Fruit fly (Drosophila melanogaster) whole organism, embryonic: ENCODE results near the gene ac.

ENCODE experiments used
- Asciz ChIP-seq: fragments of 200-800 bp; sonication (Bioruptor generic); optimal IDR thresholded peaks from 2 replicates; lab custom pipeline; 2017; ENCODE audit warnings: missing biosample characterization, mild to moderate bottlenecking, missing genetic modification characterization, missing genetic modification reagents
- CG10654 ChIP-seq: fragments of 200-800 bp; sonication (Bioruptor generic); optimal IDR thresholded peaks from 2 replicates; lab custom pipeline; 2016; ENCODE audit warnings: missing biosample characterization, missing genetic modification characterization
- CG10959 ChIP-seq: fragments of 200-800 bp; sonication (Bioruptor generic); IDR thresholded peaks from 2 replicates; pipeline ENCODE4 v1.3.6; 2022; ENCODE audit warnings: missing biosample characterization, missing genetic modification characterization
- CG11456 ChIP-seq: fragments of 200-800 bp; sonication (Bioruptor generic); IDR thresholded peaks from 3 replicates; pipeline ENCODE4 v1.3.6; 2022; ENCODE audit warnings: missing biosample characterization, missing genetic modification characterization
- CG11695 ChIP-seq: fragments of 200-800 bp; sonication (Bioruptor generic); IDR thresholded peaks from 3 replicates; pipeline ENCODE4 v1.3.6; 2022; ENCODE audit warnings: missing biosample characterization, missing genetic modification characterization
- CG1233 ChIP-seq: fragments of 200-800 bp; sonication (Bioruptor generic); optimal IDR thresholded peaks from 4 replicates; lab custom pipeline; 2018; ENCODE audit warnings: missing biosample characterization, mild to moderate bottlenecking, missing genetic modification characterization
- CG13123 ChIP-seq: fragments of 200-800 bp; sonication (Bioruptor generic); optimal IDR thresholded peaks from 2 replicates; lab custom pipeline; 2016; ENCODE audit warnings: missing biosample characterization, missing genetic modification characterization
- CG13287 ChIP-seq: fragments of 200-800 bp; sonication (Bioruptor generic); IDR thresholded peaks from 2 replicates; pipeline ENCODE4 v1.3.6; 2022; ENCODE audit warnings: missing biosample characterization, missing genetic modification characterization; ENCODE audit not compliant: partially characterized antibody
- CG14014 ChIP-seq: fragments of 200-800 bp; sonication (Bioruptor generic); IDR thresholded peaks from 2 replicates; pipeline ENCODE4 v1.3.6; 2022; ENCODE audit warnings: missing biosample characterization, missing genetic modification characterization
- CG15514 ChIP-seq: fragments of 200-800 bp; sonication (Bioruptor generic); optimal IDR thresholded peaks from 3 replicates; lab custom pipeline; 2017; ENCODE audit warnings: missing biosample characterization, missing genetic modification characterization, mild to moderate bottlenecking, moderate library complexity, missing genetic modification reagents
- CG17186 ChIP-seq: fragments of 200-800 bp; sonication (Bioruptor generic); optimal IDR thresholded peaks from 3 replicates; lab custom pipeline; 2017; ENCODE audit warnings: missing biosample characterization, missing genetic modification reagents, missing genetic modification characterization
- CG17359 ChIP-seq: fragments of 200-800 bp; sonication (Bioruptor generic); optimal IDR thresholded peaks from 3 replicates; lab custom pipeline; 2018; ENCODE audit warnings: missing biosample characterization, mild to moderate bottlenecking, missing genetic modification characterization, moderate library complexity
- CG17361 ChIP-seq: fragments of 200-800 bp; sonication (Bioruptor generic); IDR thresholded peaks from 3 replicates; pipeline ENCODE4 v1.3.6; 2022; ENCODE audit warnings: missing biosample characterization, missing genetic modification characterization
- CG18262 ChIP-seq: fragments of 200-800 bp; optimal IDR thresholded peaks from 3 replicates; lab custom pipeline; 2019; ENCODE audit warnings: missing biosample characterization, mild to moderate bottlenecking, missing genetic modification characterization, moderate library complexity
- CG2120 ChIP-seq: fragments of 200-800 bp; sonication (Bioruptor generic); optimal IDR thresholded peaks from 3 replicates; lab custom pipeline; 2016; ENCODE audit warnings: missing biosample characterization, missing genetic modification characterization
- CG2889 ChIP-seq: fragments of 200-800 bp; sonication (Bioruptor generic); IDR thresholded peaks from 3 replicates; pipeline ENCODE4 v1.3.6; 2022; ENCODE audit warnings: missing biosample characterization, missing genetic modification characterization
- CG33557 ChIP-seq: fragments of 200-800 bp; sonication (Bioruptor generic); optimal IDR thresholded peaks from 2 replicates; lab custom pipeline; 2019; ENCODE audit warnings: missing biosample characterization, mild to moderate bottlenecking, missing genetic modification characterization, moderate library complexity
- CG3726 ChIP-seq: fragments of 200-800 bp; sonication (Bioruptor generic); IDR thresholded peaks from 3 replicates; pipeline ENCODE4, ENCODE4 v1.3.6; 2022; ENCODE audit warnings: missing biosample characterization, missing genetic modification characterization
- CG3838 ChIP-seq: fragments of 200-800 bp; sonication (Bioruptor generic); optimal IDR thresholded peaks from 3 replicates; lab custom pipeline; 2016; ENCODE audit warnings: missing biosample characterization, missing genetic modification characterization
- CG42726 ChIP-seq: fragments of 200-800 bp; sonication (Bioruptor generic); IDR thresholded peaks from 2 replicates; pipeline ENCODE4 v1.3.6; 2022; ENCODE audit warnings: missing biosample characterization, missing genetic modification characterization; ENCODE audit not compliant: partially characterized antibody
- CG43689 ChIP-seq: fragments of 200-800 bp; sonication (Bioruptor generic); IDR thresholded peaks from 2 replicates; pipeline ENCODE4 v1.3.6; 2022; ENCODE audit warnings: missing biosample characterization, missing genetic modification characterization
- CG9817 ChIP-seq: fragments of 200-800 bp; sonication (Bioruptor generic); optimal IDR thresholded peaks from 2 replicates; lab custom pipeline; 2018; ENCODE audit warnings: missing biosample characterization, mild to moderate bottlenecking, missing genetic modification characterization, moderate library complexity
- Dp ChIP-seq: fragments of 200-800 bp; sonication (Bioruptor generic); optimal IDR thresholded peaks from 2 replicates; lab custom pipeline; 2018; ENCODE audit warnings: missing biosample characterization, mild to moderate bottlenecking, missing genetic modification characterization, moderate library complexity
- E2f1 ChIP-seq: fragments of 200-800 bp; sonication (Bioruptor generic); IDR thresholded peaks from 2 replicates; pipeline ENCODE4 v1.3.6; 2022; ENCODE audit warnings: missing biosample characterization, missing genetic modification characterization
- Gug ChIP-seq: fragments of 200-800 bp; sonication (Bioruptor generic); IDR thresholded peaks from 4 replicates; pipeline ENCODE4 v1.3.6; 2022; ENCODE audit warnings: missing biosample characterization, missing genetic modification characterization
- HLH4C ChIP-seq: fragments of 200-800 bp; sonication (Bioruptor generic); IDR thresholded peaks from 3 replicates; pipeline ENCODE4 v1.3.6; 2022; ENCODE audit warnings: missing biosample characterization, missing genetic modification characterization; ENCODE audit not compliant: partially characterized antibody
- Hr3 ChIP-seq: fragments of 200-800 bp; sonication (Bioruptor generic); optimal IDR thresholded peaks from 3 replicates; lab custom pipeline; 2016; ENCODE audit warnings: missing biosample characterization, missing genetic modification characterization
- Hsf ChIP-seq: fragments of 200-800 bp; sonication (Bioruptor generic); optimal IDR thresholded peaks from 3 replicates; lab custom pipeline; 2016; ENCODE audit warnings: missing biosample characterization, missing genetic modification characterization
- Side ChIP-seq: fragments of 200-800 bp; sonication (Bioruptor generic); optimal IDR thresholded peaks from 2 replicates; lab custom pipeline; 2016; ENCODE audit warnings: missing biosample characterization, missing genetic modification characterization
- Sox100B ChIP-seq: fragments of 200-800 bp; sonication (Bioruptor generic); optimal IDR thresholded peaks from 3 replicates; lab custom pipeline; 2018; ENCODE audit warnings: missing biosample characterization, mild to moderate bottlenecking, missing genetic modification characterization
- Xrp1 ChIP-seq: fragments of 200-800 bp; sonication (Bioruptor generic); IDR thresholded peaks from 2 replicates; pipeline ENCODE4 v1.3.6; 2022; ENCODE audit warnings: missing biosample characterization, missing genetic modification characterization
- chinmo ChIP-seq: fragments of 200-800 bp; sonication (Bioruptor generic); IDR thresholded peaks from 4 replicates; pipeline ENCODE4 v1.3.6; 2022; ENCODE audit warnings: missing biosample characterization, missing genetic modification characterization; ENCODE audit not compliant: partially characterized antibody
- fd102C ChIP-seq: fragments of 200-800 bp; sonication (Bioruptor generic); optimal IDR thresholded peaks from 2 replicates; lab custom pipeline; 2018; ENCODE audit warnings: missing biosample characterization, mild to moderate bottlenecking, missing genetic modification characterization, moderate library complexity
- fd96Cb ChIP-seq: fragments of 200-800 bp; sonication (Bioruptor generic); optimal IDR thresholded peaks from 2 replicates; lab custom pipeline; 2018; ENCODE audit warnings: missing biosample characterization, mild to moderate bottlenecking, missing genetic modification characterization, moderate library complexity
- inv ChIP-seq: fragments of 200-800 bp; sonication (Bioruptor generic); IDR thresholded peaks from 2 replicates; pipeline ENCODE4 v1.3.6; 2022; ENCODE audit warnings: missing biosample characterization, missing genetic modification characterization; ENCODE audit not compliant: partially characterized antibody
- lab ChIP-seq: fragments of 200-800 bp; sonication (Bioruptor generic); optimal IDR thresholded peaks from 3 replicates; lab custom pipeline; 2017; ENCODE audit warnings: missing biosample characterization, missing genetic modification characterization, mild to moderate bottlenecking, moderate library complexity, missing genetic modification reagents
- lbe ChIP-seq: fragments of 200-800 bp; sonication (Bioruptor generic); optimal IDR thresholded peaks from 2 replicates; lab custom pipeline; 2016; ENCODE audit warnings: missing biosample characterization, mild to moderate bottlenecking, missing genetic modification characterization
- luna ChIP-seq: fragments of 200-800 bp; sonication (Bioruptor generic); optimal IDR thresholded peaks from 2 replicates; lab custom pipeline; 2016; ENCODE audit warnings: missing biosample characterization, missing genetic modification characterization
- mld ChIP-seq: fragments of 200-800 bp; sonication (Bioruptor generic); IDR thresholded peaks from 3 replicates; pipeline ENCODE4 v1.3.6; 2022; ENCODE audit warnings: missing biosample characterization, missing genetic modification characterization; ENCODE audit not compliant: partially characterized antibody
- pnt ChIP-seq: fragments of 200-800 bp; sonication (Bioruptor generic); optimal IDR thresholded peaks from 3 replicates; lab custom pipeline; 2016; ENCODE audit warnings: missing biosample characterization, missing genetic modification characterization
- ranshi ChIP-seq: fragments of 200-800 bp; sonication (Bioruptor generic); IDR thresholded peaks from 2 replicates; pipeline ENCODE4 v1.3.6; 2022; ENCODE audit warnings: missing biosample characterization, missing genetic modification characterization
- row ChIP-seq: fragments of 200-800 bp; sonication (Bioruptor generic); IDR thresholded peaks from 3 replicates; pipeline ENCODE4 v1.3.6; 2022; ENCODE audit warnings: missing biosample characterization, missing genetic modification characterization
- slbo ChIP-seq: fragments of 200-800 bp; sonication (Bioruptor generic); IDR thresholded peaks from 2 replicates; pipeline ENCODE4 v1.3.6; 2022; ENCODE audit warnings: missing biosample characterization, missing genetic modification characterization
- stwl ChIP-seq: fragments of 200-800 bp; sonication (Bioruptor generic); optimal IDR thresholded peaks from 3 replicates; lab custom pipeline; 2018; ENCODE audit warnings: missing biosample characterization, mild to moderate bottlenecking, missing genetic modification characterization, moderate library complexity
- tin ChIP-seq: fragments of 200-800 bp; sonication (Bioruptor generic); optimal IDR thresholded peaks from 3 replicates; lab custom pipeline; 2016; ENCODE audit warnings: missing biosample characterization, missing genetic modification characterization
- tio ChIP-seq: fragments of 200-800 bp; sonication (Bioruptor generic); optimal IDR thresholded peaks from 2 replicates; lab custom pipeline; 2017; ENCODE audit warnings: missing biosample characterization, missing genetic modification characterization, inconsistent platforms
- twi ChIP-seq: fragments of 200-800 bp; optimal IDR thresholded peaks from 2 replicates; lab custom pipeline; 2019; ENCODE audit warnings: missing biosample characterization, mild to moderate bottlenecking, missing genetic modification characterization, moderate library complexity
- unc-4 ChIP-seq: fragments of 200-800 bp; sonication (Bioruptor generic); IDR thresholded peaks from 2 replicates; pipeline ENCODE4 v1.3.6; 2022; ENCODE audit warnings: missing biosample characterization, missing genetic modification characterization; ENCODE audit not compliant: partially characterized antibody
- unpg ChIP-seq: fragments of 200-800 bp; sonication (Bioruptor generic); optimal IDR thresholded peaks from 3 replicates; lab custom pipeline; 2018; ENCODE audit warnings: missing biosample characterization, mild to moderate bottlenecking, missing genetic modification characterization, moderate library complexity
- yki ChIP-seq: fragments of >200 bp; optimal IDR thresholded peaks from 3 replicates; lab custom pipeline; 2018
- zfh2 ChIP-seq: fragments of 200-800 bp; sonication (Bioruptor generic); optimal IDR thresholded peaks from 2 replicates; lab custom pipeline; 2016; ENCODE audit warnings: missing biosample characterization, missing genetic modification characterization

Gene ac

DNA sequence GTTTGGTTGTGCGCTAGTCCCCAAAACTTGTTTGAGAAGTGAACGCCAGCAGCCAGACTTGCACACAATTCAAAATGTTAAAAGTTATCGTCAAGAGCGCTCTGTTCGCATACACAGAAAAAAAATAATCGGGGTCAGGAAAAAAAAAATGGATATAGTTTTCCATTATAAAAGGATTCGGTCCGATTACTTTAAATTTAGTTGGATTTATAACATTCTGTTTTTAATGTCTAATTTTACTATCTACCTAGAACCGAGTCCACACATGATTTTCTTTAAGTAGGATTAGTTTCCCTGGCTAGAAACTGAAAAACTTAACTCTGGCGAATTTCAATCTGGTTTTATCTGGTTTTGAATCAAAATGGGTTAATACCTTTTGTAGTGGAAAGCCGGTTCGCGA is 24.6 kb upstream of the ac start (continued):
- TF ChIP-seq CG11695 (0 out of 3 replicates have a peak, but pooled peaks have one; percentile 13), inv (GFP tag; lab: Robert Waterston, UW) (no peak), CG2889 (GFP tag; lab: Robert Waterston, UW) (no peak), Asciz (no peak), CG42726 (GFP tag; lab: Robert Waterston, UW) (no peak), CG13287 (GFP tag; lab: Robert Waterston, UW) (no peak), tin (no peak), Sox100B (GFP tag; lab: Kevin White, UChicago) (peak; percentile 18), CG11456 (no peak), unpg (GFP tag; lab: Kevin White, UChicago) (peak; percentile 41), E2f1 (GFP tag; lab: Robert Waterston, UW) (no peak), luna (no peak), CG43689 (GFP tag; lab: Robert Waterston, UW) (no peak), fd102C (GFP tag; lab: Kevin White, UChicago) (no peak), chinmo (no peak), CG10959 (GFP tag; lab: Robert Waterston, UW) (no peak), CG1233 (GFP tag; lab: Kevin White, UChicago) (no peak), pnt (GFP tag; lab: Kevin White, UChicago) (no peak), yki (lab: Kevin White, UChicago) (no peak), CG2120 (peak; percentile 22), CG3838 (no peak), CG17186 (GFP tag; lab: Kevin White, UChicago) (no peak), lbe (GFP tag; lab: Kevin White, UChicago) (no peak), tio (GFP tag; lab: Kevin White, UChicago) (no peak), CG18262 (tag; lab: Kevin White, UChicago) (peak; percentile 25), CG14014 (GFP tag; lab: Robert Waterston, UW) (peak; percentile 59; the same call in 1 of the 2 replicates), CG13123 (GFP tag; lab: Kevin White, UChicago) (no peak), CG3726 (GFP tag; lab: Robert Waterston, UW) (no peak), CG17361 (GFP tag; lab: Robert Waterston, UW) (peak; percentile 27; the same call in 1 of the 3 replicates), CG10654 (GFP tag; lab: Kevin White, UChicago) (no peak), mld (no peak), ranshi (GFP tag; lab: Robert Waterston, UW) (no peak), Xrp1 (peak; percentile 23; the same call in 1 of the 2 replicates), CG15514 (peak; percentile 15), Gug (GFP tag; lab: Robert Waterston, UW) (no peak), Hsf (GFP tag; lab: Kevin White, UChicago) (peak; percentile 1), stwl (tag; lab: Kevin White, UChicago) (no peak), zfh2 (GFP tag; lab: Kevin White, UChicago) (no peak), CG9817 (no peak), CG33557 (GFP tag; lab: Kevin White, UChicago) (no peak), Dp (GFP tag; lab: Kevin White, UChicago) (no peak), CG17359 (tag; lab: Kevin White, UChicago) (no peak), lab (GFP tag; lab: Kevin White, UChicago) (peak; percentile 21), Side (no peak), unc-4 (GFP tag; lab: Robert Waterston, UW) (no peak), HLH4C (GFP tag; lab: Robert Waterston, UW) (no peak), twi (no peak), Hr3 (GFP tag; lab: Kevin White, UChicago) (no peak), slbo (GFP tag; lab: Robert Waterston, UW) (peak; percentile 34; the same call in 1 of the 2 replicates), fd96Cb (tag; lab: Kevin White, UChicago) (no peak), row (GFP tag; lab: Robert Waterston, UW) (0 out of 3 replicates have a peak, but pooled peaks have one; percentile 26)
